Fruit fly (Drosophila melanogaster): ENCODE data around the gene FoxK.

The FoxK gene

DNA sequence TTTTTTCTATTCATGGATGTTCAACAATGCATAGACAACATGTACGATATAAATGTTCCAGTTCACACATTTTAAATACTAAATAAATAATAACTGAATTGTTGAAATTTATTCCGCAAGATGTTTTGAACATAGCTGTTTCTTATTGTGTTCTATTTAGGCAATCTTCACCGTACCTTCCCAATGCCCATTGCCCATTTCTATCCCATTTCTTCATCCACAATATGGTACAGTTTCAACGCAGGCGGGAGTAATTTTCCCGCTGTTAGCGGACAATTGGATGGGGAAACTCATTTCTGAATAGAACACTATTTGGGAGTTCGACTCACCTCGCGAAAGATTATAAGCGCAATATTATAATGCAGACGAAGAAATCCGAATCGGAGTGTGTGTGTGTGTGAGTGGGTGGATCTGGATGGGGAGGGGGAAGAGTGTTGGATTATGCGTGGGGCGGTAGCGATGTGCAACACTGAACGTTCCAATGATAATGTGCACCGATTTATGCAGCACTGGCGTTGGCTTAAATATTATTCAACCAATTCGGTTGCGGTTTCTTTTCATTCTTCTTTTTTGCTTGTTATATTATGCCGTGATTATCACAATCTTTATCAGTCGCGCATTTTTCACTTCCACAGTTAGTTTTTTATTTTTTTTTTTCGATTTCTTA, 28.5 kb downstream of the FoxK start (continued):
- TF ChIP-seq Dbx (GFP tag; IDR thresholded peaks at IDR 0.05) (0 out of 3 replicates have a peak, but pooled peaks have one; percentile 53), Stat92E (GFP tag; optimal IDR thresholded peaks at IDR 0.05) (no peak), Ravus (GFP tag; IDR thresholded peaks at IDR 0.05) (no peak), crc (GFP tag; optimal IDR thresholded peaks at IDR 0.05) (peak; percentile 22), sug (tag; optimal IDR thresholded peaks at IDR 0.05) (peak; percentile 11), CG17829 (tag; optimal IDR thresholded peaks at IDR 0.05) (peak; percentile 31), CG4424 (GFP tag; optimal IDR thresholded peaks at IDR 0.05) (peak; percentile 51), Doc3 (GFP tag; IDR thresholded peaks at IDR 0.05; ENCODE audit: partially characterized antibody) (no peak), pho (GFP tag; optimal IDR thresholded peaks at IDR 0.05) (peak; percentile 48), Dek (tag; optimal IDR thresholded peaks at IDR 0.05) (peak; percentile 2), tx (GFP tag; optimal IDR thresholded peaks at IDR 0.05) (peak; percentile 25), CG15269 (tag; optimal IDR thresholded peaks at IDR 0.05) (no peak), MBD-R2 (GFP tag; IDR thresholded peaks at IDR 0.05) (peak; percentile 29; the same call in 1 of the 2 replicates), CG8944 (GFP tag; optimal IDR thresholded peaks at IDR 0.05) (peak; percentile 53), CrebB (tag; optimal IDR thresholded peaks at IDR 0.05) (no peak), HLH4C (GFP tag; IDR thresholded peaks at IDR 0.05; ENCODE audit: partially characterized antibody) (no peak), Fer1 (GFP tag; optimal IDR thresholded peaks at IDR 0.05) (no peak), zfh2 (GFP tag; optimal IDR thresholded peaks at IDR 0.05) (peak; percentile 51), Xbp1 (GFP tag; optimal IDR thresholded peaks at IDR 0.05) (peak; percentile 51), Hmx (GFP tag; optimal IDR thresholded peaks at IDR 0.05) (no peak), CG31224 (GFP tag; IDR thresholded peaks at IDR 0.05) (no peak), Scr (GFP tag; IDR thresholded peaks at IDR 0.05; ENCODE audit: partially characterized antibody) (peak; percentile 45; the same call in 1 of the 2 replicates), ac (GFP tag; optimal IDR thresholded peaks at IDR 0.05) (no peak), ems (GFP tag; optimal IDR thresholded peaks at IDR 0.05) (peak; percentile 41), pan (optimal IDR thresholded peaks at IDR 0.05) (no peak), pan (GFP tag; optimal IDR thresholded peaks at IDR 0.05 in 1 of 2, IDR thresholded peaks at IDR 0.05 in 1 of 2) (peak in 1 of 2 experiments; percentile 64), gt (GFP tag; IDR thresholded peaks at IDR 0.05) (no peak), Meics (GFP tag; optimal IDR thresholded peaks at IDR 0.05) (peak; percentile 41), lmd (GFP tag; IDR thresholded peaks at IDR 0.05) (peak; percentile 35), sna (GFP tag; IDR thresholded peaks at IDR 0.05; ENCODE audit: partially characterized antibody) (no peak), tup (GFP tag; optimal IDR thresholded peaks at IDR 0.05) (no peak), Ada2b (GFP tag; IDR thresholded peaks at IDR 0.05) (no peak), Eip74EF (GFP tag; optimal IDR thresholded peaks at IDR 0.05) (no peak), unpg (GFP tag; optimal IDR thresholded peaks at IDR 0.05) (peak; percentile 35), disco-r (GFP tag; optimal IDR thresholded peaks at IDR 0.05) (peak; percentile 18), ERR (GFP tag; optimal IDR thresholded peaks at IDR 0.05) (peak; percentile 64), NfI (GFP tag; optimal IDR thresholded peaks at IDR 0.05) (peak; percentile 62), CG6654 (GFP tag; optimal IDR thresholded peaks at IDR 0.05) (peak; percentile 14), CG18619 (GFP tag; optimal IDR thresholded peaks at IDR 0.05) (peak; percentile 22), bsh (GFP tag; optimal IDR thresholded peaks at IDR 0.05) (peak in 1 of 2 experiments; percentile 34), nau (GFP tag; optimal IDR thresholded peaks at IDR 0.05) (peak; percentile 47), Sox100B (GFP tag; optimal IDR thresholded peaks at IDR 0.05) (peak; percentile 14), CG2129 (GFP tag; IDR thresholded peaks at IDR 0.05; ENCODE audit: partially characterized antibody) (no peak), so (GFP tag; IDR thresholded peaks at IDR 0.05) (no peak), sqz (GFP tag; optimal IDR thresholded peaks at IDR 0.05) (peak; percentile 56), Fer3 (tag; optimal IDR thresholded peaks at IDR 0.05) (peak; percentile 24), h (optimal IDR thresholded peaks at IDR 0.05) (no peak), slbo (GFP tag; IDR thresholded peaks at IDR 0.05) (peak; percentile 48), gcm2 (GFP tag; optimal IDR thresholded peaks at IDR 0.05) (no peak)
